Fruit fly (Drosophila melanogaster) whole organism, adult: ENCODE measurements around the gene RpS10a.

Source experiments
- CG14711 ChIP-seq: fragments of 200-800 bp; sonication (Bioruptor generic); optimal IDR thresholded peaks from 2 replicates; lab custom pipeline; 2018; ENCODE audit warnings: missing biosample characterization, mild to moderate bottlenecking, missing genetic modification characterization, moderate library complexity
- CG1620 ChIP-seq: fragments of 200-800 bp; sonication (Bioruptor generic); optimal IDR thresholded peaks from 2 replicates; lab custom pipeline; 2016; ENCODE audit warnings: missing biosample characterization, missing genetic modification characterization
- CG7045 ChIP-seq: fragments of 200-800 bp; sonication (Bioruptor generic); optimal IDR thresholded peaks from 2 replicates; lab custom pipeline; 2017; ENCODE audit warnings: missing biosample characterization, mild to moderate bottlenecking, missing genetic modification characterization
- Clk ChIP-seq: fragments of 200-800 bp; sonication (Bioruptor generic); optimal IDR thresholded peaks from 2 replicates; lab custom pipeline; 2017; ENCODE audit warnings: missing biosample characterization, missing genetic modification characterization
- cic ChIP-seq: fragments of 200-800 bp; sonication (Bioruptor generic); optimal IDR thresholded peaks from 2 replicates; lab custom pipeline; 2017; ENCODE audit warnings: missing biosample characterization, mild to moderate bottlenecking, missing genetic modification characterization, moderate library complexity
- kay ChIP-seq: fragments of 200-800 bp; sonication (Bioruptor generic); peaks from one replicate; lab custom pipeline; 2016; ENCODE audit warnings: missing biosample characterization, missing genetic modification characterization, borderline replicate concordance
- toe ChIP-seq: fragments of 200-800 bp; sonication (Bioruptor generic); optimal IDR thresholded peaks from 2 replicates; lab custom pipeline; 2016; ENCODE audit warnings: missing biosample characterization, missing genetic modification characterization

DNA sequence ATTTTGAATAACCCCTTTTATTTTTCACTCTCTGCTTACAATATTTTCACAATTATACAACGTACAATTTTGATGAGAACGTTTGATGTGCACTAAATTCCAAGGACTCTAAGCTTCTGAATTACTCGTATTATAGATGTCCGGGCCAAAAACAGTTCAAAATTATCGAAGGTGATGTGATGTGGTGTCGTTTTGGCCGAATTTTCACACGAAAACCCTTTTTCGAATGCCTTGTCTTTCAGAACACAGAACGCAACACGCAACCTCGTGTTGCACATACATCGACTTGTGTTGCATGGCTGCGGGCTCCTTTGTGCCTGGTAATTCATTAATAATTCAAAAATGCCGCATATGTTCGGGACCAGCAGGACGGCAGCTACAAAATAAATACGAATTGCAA is 35.5 kb downstream of the RpS10a start, which contains the start of gene CG31055:
- TF ChIP-seq cic = no peak
- TF ChIP-seq Clk = no peak
- TF ChIP-seq CG7045 (GFP tag; lab: Kevin White, UChicago) = no peak
- no peak for TF ChIP-seq CG14711 (tag; lab: Kevin White, UChicago)
- TF ChIP-seq kay (GFP tag; lab: Kevin White, UChicago) = no peak
- no peak for TF ChIP-seq CG1620
- TF ChIP-seq toe (GFP tag; lab: Kevin White, UChicago) = no peak
